Fruit fly (Drosophila melanogaster) whole organism, embryonic: ENCODE measurements around the gene CG31804.
A peak's percentile ranks its signal among the peaks of the same experiment; 100 is the strongest.

Source experiments
- Atf3 ChIP-seq: fragments of 200-800 bp; sonication (Bioruptor generic); optimal IDR thresholded peaks from 3 replicates; lab custom pipeline; 2016; ENCODE audit warnings: missing biosample characterization, missing genetic modification characterization
- Atf6 ChIP-seq: fragments of 200-800 bp; sonication (Bioruptor generic); IDR thresholded peaks from 2 replicates; pipeline ENCODE4 v1.3.6; 2022; ENCODE audit warnings: missing biosample characterization, missing genetic modification characterization
- Awh ChIP-seq: fragments of 200-800 bp; sonication (Bioruptor generic); IDR thresholded peaks from 2 replicates; pipeline ENCODE4, ENCODE4 v1.3.6; 2022; ENCODE audit warnings: missing biosample characterization, missing genetic modification characterization
- B-H2 ChIP-seq: fragments of 200-800 bp; sonication (Bioruptor generic); optimal IDR thresholded peaks from 2 replicates; lab custom pipeline; 2018; ENCODE audit warnings: missing biosample characterization, mild to moderate bottlenecking, missing genetic modification characterization
- Bdp1 ChIP-seq: fragments of 200-800 bp; sonication (Bioruptor generic); optimal IDR thresholded peaks from 3 replicates; lab custom pipeline; 2016; ENCODE audit warnings: missing biosample characterization, missing genetic modification characterization
- CG11456 ChIP-seq: fragments of 200-800 bp; sonication (Bioruptor generic); IDR thresholded peaks from 3 replicates; pipeline ENCODE4 v1.3.6; 2022; ENCODE audit warnings: missing biosample characterization, missing genetic modification characterization
- CG14965 ChIP-seq: fragments of 200-800 bp; sonication (Bioruptor generic); optimal IDR thresholded peaks from 2 replicates; lab custom pipeline; 2016; ENCODE audit warnings: missing biosample characterization, missing genetic modification characterization, borderline replicate concordance
- CG17829 ChIP-seq: fragments of 200-800 bp; optimal IDR thresholded peaks from 2 replicates; lab custom pipeline; 2019; ENCODE audit warnings: missing biosample characterization, mild to moderate bottlenecking, missing genetic modification characterization, moderate library complexity
- CG18764 ChIP-seq: fragments of 200-800 bp; sonication (Bioruptor generic); optimal IDR thresholded peaks from 3 replicates; lab custom pipeline; 2016; ENCODE audit warnings: missing biosample characterization, missing genetic modification characterization
- CG30020 ChIP-seq: fragments of 200-800 bp; optimal IDR thresholded peaks from 2 replicates; lab custom pipeline; 2019; ENCODE audit warnings: missing biosample characterization, mild to moderate bottlenecking, missing genetic modification characterization, moderate library complexity
- CG34376 ChIP-seq: fragments of 200-800 bp; sonication (Bioruptor generic); optimal IDR thresholded peaks from 2 replicates; lab custom pipeline; 2018; ENCODE audit warnings: missing biosample characterization, mild to moderate bottlenecking, missing genetic modification characterization
- CG4282 ChIP-seq: fragments of 200-800 bp; sonication (Bioruptor generic); optimal IDR thresholded peaks from 2 replicates; lab custom pipeline; 2016; ENCODE audit warnings: missing biosample characterization, missing genetic modification characterization
- CG4730 ChIP-seq: fragments of 200-800 bp; sonication (Bioruptor generic); IDR thresholded peaks from 2 replicates; pipeline ENCODE4 v1.3.6; 2022; ENCODE audit warnings: missing biosample characterization, missing genetic modification characterization
- CG7271 ChIP-seq: fragments of 200-800 bp; sonication (Bioruptor generic); optimal IDR thresholded peaks from 2 replicates; lab custom pipeline; 2018; ENCODE audit warnings: missing biosample characterization, mild to moderate bottlenecking, missing genetic modification characterization, moderate library complexity
- CG7786 ChIP-seq: fragments of 200-800 bp; sonication (Bioruptor generic); optimal IDR thresholded peaks from 2 replicates; lab custom pipeline; 2016; ENCODE audit warnings: missing biosample characterization, missing genetic modification characterization
- CG8359 ChIP-seq: fragments of 200-800 bp; sonication (Bioruptor generic); optimal IDR thresholded peaks from 2 replicates; lab custom pipeline; 2017; ENCODE audit warnings: missing biosample characterization, mild to moderate bottlenecking, missing genetic modification characterization, borderline replicate concordance
- CG9817 ChIP-seq: fragments of 200-800 bp; sonication (Bioruptor generic); optimal IDR thresholded peaks from 2 replicates; lab custom pipeline; 2018; ENCODE audit warnings: missing biosample characterization, mild to moderate bottlenecking, missing genetic modification characterization, moderate library complexity
- GATAe ChIP-seq: fragments of 200-800 bp; sonication (Bioruptor generic); conservative IDR thresholded peaks from 2 replicates; pipeline ENCODE4 v1.3.6; 2022; ENCODE audit warnings: missing biosample characterization, missing genetic modification characterization
- H2.0 ChIP-seq: fragments of 200-800 bp; sonication (Bioruptor generic); IDR thresholded peaks from 2 replicates; pipeline ENCODE4 v1.3.6; 2022; ENCODE audit warnings: missing biosample characterization, missing genetic modification characterization
- HLH3B ChIP-seq: fragments of 200-800 bp; sonication (Bioruptor generic); IDR thresholded peaks from 2 replicates; pipeline ENCODE4 v1.3.6; 2022; ENCODE audit warnings: missing biosample characterization, missing genetic modification characterization
- HLH54F ChIP-seq: fragments of 200-800 bp; sonication (Bioruptor generic); optimal IDR thresholded peaks from 3 replicates; lab custom pipeline; 2016; ENCODE audit warnings: missing biosample characterization, missing genetic modification characterization
- Hand ChIP-seq: fragments of 200-800 bp; sonication (Bioruptor generic); optimal IDR thresholded peaks from 2 replicates; lab custom pipeline; 2017; ENCODE audit warnings: mild to moderate bottlenecking, missing biosample characterization, missing genetic modification reagents, missing genetic modification characterization
- Hmx ChIP-seq: fragments of 200-800 bp; sonication (Bioruptor generic); optimal IDR thresholded peaks from 2 replicates; lab custom pipeline; 2016; ENCODE audit warnings: missing biosample characterization, missing genetic modification characterization
- Hr78 ChIP-seq, 2 experiments: fragments of 200-800 bp in 1 of 2; fragments of >200 bp in 1 of 2; sonication (Bioruptor generic) in 1 of 2; optimal IDR thresholded peaks; 2 replicates each; lab custom pipeline; 2017 to 2019; ENCODE audit warnings: missing biosample characterization in 2 of 2, missing genetic modification characterization in 2 of 2, mild to moderate bottlenecking in 1 of 2, moderate library complexity in 1 of 2
- Lhr ChIP-seq: fragments of 200-800 bp; sonication (Bioruptor generic); optimal IDR thresholded peaks from 3 replicates; lab custom pipeline; 2017; ENCODE audit warnings: mild to moderate bottlenecking, missing biosample characterization, missing genetic modification reagents, missing genetic modification characterization
- Oli ChIP-seq: fragments of 200-800 bp; sonication (Bioruptor generic); optimal IDR thresholded peaks from 2 replicates; lab custom pipeline; 2018; ENCODE audit warnings: missing biosample characterization, mild to moderate bottlenecking, missing genetic modification characterization, moderate library complexity
- aop ChIP-seq: fragments of 200-800 bp; sonication (Bioruptor generic); IDR thresholded peaks from 2 replicates; pipeline ENCODE4 v1.3.6; 2022; ENCODE audit warnings: missing biosample characterization, missing genetic modification characterization
- az2 ChIP-seq: fragments of 200-800 bp; sonication (Bioruptor generic); optimal IDR thresholded peaks from 3 replicates; lab custom pipeline; 2016; ENCODE audit warnings: missing biosample characterization, missing genetic modification characterization
- bowl ChIP-seq: fragments of 200-800 bp; sonication (Bioruptor generic); IDR thresholded peaks from 2 replicates; pipeline ENCODE4 v1.3.6; 2022; ENCODE audit warnings: missing biosample characterization, missing genetic modification characterization
- bsh ChIP-seq, 2 experiments: fragments of 200-800 bp; sonication (Bioruptor generic); optimal IDR thresholded peaks; 2 replicates each; lab custom pipeline; 2017 to 2018; ENCODE audit warnings: mild to moderate bottlenecking in 2 of 2, missing biosample characterization in 2 of 2, missing genetic modification characterization in 2 of 2, moderate library complexity in 1 of 2
- btn ChIP-seq: fragments of 200-800 bp; sonication (Bioruptor generic); optimal IDR thresholded peaks from 2 replicates; lab custom pipeline; 2016; ENCODE audit warnings: missing biosample characterization, missing genetic modification characterization
- cg ChIP-seq: fragments of 200-800 bp; sonication (Bioruptor generic); optimal IDR thresholded peaks from 3 replicates; lab custom pipeline; 2019; ENCODE audit warnings: missing biosample characterization, mild to moderate bottlenecking, missing genetic modification characterization, moderate library complexity
- crc ChIP-seq: fragments of 200-800 bp; sonication (Bioruptor generic); optimal IDR thresholded peaks from 2 replicates; lab custom pipeline; 2016; ENCODE audit warnings: missing biosample characterization, missing genetic modification characterization
- cwo ChIP-seq: fragments of 200-800 bp; sonication (Bioruptor generic); optimal IDR thresholded peaks from 3 replicates; lab custom pipeline; 2017; ENCODE audit warnings: missing biosample characterization, missing genetic modification characterization, mild to moderate bottlenecking, moderate library complexity, missing genetic modification reagents
- dmrt11E ChIP-seq: fragments of 200-800 bp; sonication (Bioruptor generic); optimal IDR thresholded peaks from 3 replicates; lab custom pipeline; 2018; ENCODE audit warnings: missing biosample characterization, mild to moderate bottlenecking, missing genetic modification characterization, moderate library complexity
- esg ChIP-seq: fragments of 200-800 bp; sonication (Bioruptor generic); conservative IDR thresholded peaks from 2 replicates; pipeline ENCODE4 v1.3.6; 2022; ENCODE audit warnings: missing biosample characterization, missing genetic modification characterization
- eve ChIP-seq, 2 experiments: fragments of >200 bp; optimal IDR thresholded peaks; 2 replicates each; lab custom pipeline; 2017; ENCODE audit warnings: missing biosample characterization in 2 of 2, missing genetic modification characterization in 2 of 2
- gsb ChIP-seq: fragments of 200-800 bp; sonication (Bioruptor generic); IDR thresholded peaks from 2 replicates; pipeline ENCODE4 v1.3.6; 2022; ENCODE audit warnings: missing biosample characterization, missing genetic modification characterization
- gsb-n ChIP-seq: fragments of 200-800 bp; sonication (Bioruptor generic); optimal IDR thresholded peaks from 3 replicates; lab custom pipeline; 2018; ENCODE audit warnings: missing biosample characterization, mild to moderate bottlenecking, missing genetic modification characterization
- maf-S ChIP-seq: fragments of 200-800 bp; sonication (Bioruptor generic); optimal IDR thresholded peaks from 2 replicates; lab custom pipeline; 2016; ENCODE audit warnings: missing biosample characterization, missing genetic modification characterization
- nau ChIP-seq: fragments of 200-800 bp; sonication (Bioruptor generic); optimal IDR thresholded peaks from 3 replicates; lab custom pipeline; 2017; ENCODE audit warnings: missing biosample characterization, mild to moderate bottlenecking, missing genetic modification characterization, missing genetic modification reagents
- odd ChIP-seq: fragments of 200-800 bp; sonication (Bioruptor generic); optimal IDR thresholded peaks from 2 replicates; lab custom pipeline; 2017; ENCODE audit warnings: missing biosample characterization, mild to moderate bottlenecking, missing genetic modification characterization
- pzg ChIP-seq: fragments of 200-800 bp; sonication (Bioruptor generic); optimal IDR thresholded peaks from 3 replicates; lab custom pipeline; 2018; ENCODE audit warnings: missing biosample characterization, mild to moderate bottlenecking, missing genetic modification characterization, moderate library complexity
- schlank ChIP-seq: fragments of 200-800 bp; sonication (Bioruptor generic); optimal IDR thresholded peaks from 2 replicates; lab custom pipeline; 2018; ENCODE audit warnings: missing biosample characterization, mild to moderate bottlenecking, missing genetic modification characterization
- slbo ChIP-seq: fragments of 200-800 bp; sonication (Bioruptor generic); IDR thresholded peaks from 2 replicates; pipeline ENCODE4 v1.3.6; 2022; ENCODE audit warnings: missing biosample characterization, missing genetic modification characterization
- sqz ChIP-seq: fragments of 200-800 bp; sonication (Bioruptor generic); optimal IDR thresholded peaks from 3 replicates; lab custom pipeline; 2018; ENCODE audit warnings: missing biosample characterization, mild to moderate bottlenecking, missing genetic modification characterization
- trem ChIP-seq: fragments of 200-800 bp; optimal IDR thresholded peaks from 3 replicates; lab custom pipeline; 2019; ENCODE audit warnings: missing biosample characterization, mild to moderate bottlenecking, missing genetic modification characterization, moderate library complexity
- zen ChIP-seq: fragments of 200-800 bp; sonication (Bioruptor generic); optimal IDR thresholded peaks from 3 replicates; lab custom pipeline; 2018; ENCODE audit warnings: missing biosample characterization, mild to moderate bottlenecking, missing genetic modification characterization, moderate library complexity
- zen2 ChIP-seq: fragments of 200-800 bp; sonication (Bioruptor generic); IDR thresholded peaks from 3 replicates; pipeline ENCODE4 v1.3.6; 2022; ENCODE audit warnings: missing biosample characterization, missing genetic modification characterization; ENCODE audit not compliant: partially characterized antibody

Gene CG31804

DNA sequence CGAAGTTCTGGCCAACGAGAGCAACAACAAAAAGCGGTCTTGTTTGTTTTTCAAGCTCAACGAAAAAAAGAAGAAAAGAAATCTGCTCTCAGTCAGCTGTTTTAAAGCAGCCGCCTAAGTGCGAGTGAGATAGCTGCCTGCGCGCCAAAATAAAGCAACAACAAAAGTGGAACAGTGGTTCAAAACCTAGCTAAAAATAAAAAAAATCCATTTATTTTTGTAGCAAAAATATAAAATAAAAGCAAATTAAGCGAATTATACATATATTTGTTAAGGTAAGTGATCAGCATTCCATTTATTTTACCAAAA, 21.9 kb downstream of the CG31804 start (continued):
- TF ChIP-seq maf-S (GFP tag; lab: Kevin White, UChicago) (no peak), odd (GFP tag; lab: Kevin White, UChicago) (no peak), slbo (peak; percentile 20; the same call in 1 of the 2 replicates), HLH54F (GFP tag; lab: Kevin White, UChicago) (no peak), CG11456 (GFP tag; lab: Robert Waterston, UW) (no peak), Hr78 (GFP tag; optimal IDR thresholded peaks at IDR 0.05; lab: Kevin White, UChicago) (no peak), B-H2 (no peak), CG17829 (tag; lab: Kevin White, UChicago) (peak; percentile 15)

DNA sequence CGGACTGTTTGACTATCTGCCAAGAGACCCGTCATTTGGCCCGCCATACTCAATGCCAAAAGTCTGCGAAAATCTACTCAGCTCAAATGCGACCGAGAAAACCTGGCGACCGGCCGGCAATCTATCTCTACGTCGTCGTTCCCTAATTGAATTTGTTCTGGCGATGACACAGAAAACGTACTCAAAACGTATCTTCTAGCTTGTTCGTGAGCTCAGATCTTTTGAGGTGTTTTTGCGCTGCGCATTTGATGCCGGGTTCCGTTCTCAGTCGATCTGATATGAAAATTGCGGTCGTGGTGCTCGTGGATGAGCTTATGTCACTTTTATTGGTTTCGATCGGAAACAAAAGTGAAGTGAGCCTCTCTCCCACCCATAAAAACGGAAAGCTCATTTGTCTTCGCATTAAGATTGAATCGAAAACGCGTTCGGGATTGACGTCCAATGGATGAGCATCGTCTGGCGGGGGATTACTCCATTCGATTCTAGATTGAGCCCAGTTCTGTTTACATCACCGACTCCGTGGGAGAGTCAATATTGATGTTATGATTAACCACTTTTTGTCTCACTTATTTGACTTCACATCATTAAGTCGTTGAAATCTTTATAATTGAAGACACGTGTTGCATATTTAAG, 24.6 kb downstream of the CG31804 start:
- TF ChIP-seq HLH3B (GFP tag; lab: Robert Waterston, UW) (no peak), btn (GFP tag; lab: Kevin White, UChicago) (no peak), CG30020 (tag; lab: Kevin White, UChicago) (no peak), trem (tag; lab: Kevin White, UChicago) (no peak), eve (GFP tag; optimal IDR thresholded peaks at IDR 0.05; lab: Kevin White, UChicago) (no peak), CG18764 (no peak), cg (GFP tag; lab: Kevin White, UChicago) (no peak), CG4282 (GFP tag; lab: Kevin White, UChicago) (no peak), CG7786 (GFP tag; lab: Kevin White, UChicago) (no peak), pzg (GFP tag; lab: Kevin White, UChicago) (no peak), CG8359 (GFP tag; lab: Kevin White, UChicago) (no peak), bsh (GFP tag; optimal IDR thresholded peaks at IDR 0.05; lab: Kevin White, UChicago) (no peak), bowl (GFP tag; lab: Robert Waterston, UW) (no peak), gsb (no peak), zen (no peak), Atf6 (GFP tag; lab: Robert Waterston, UW) (0 out of 2 replicates have a peak, but pooled peaks have one; percentile 6), esg (GFP tag; lab: Robert Waterston, UW) (no peak), CG14965 (no peak), sqz (no peak), Oli (no peak), CG34376 (GFP tag; lab: Kevin White, UChicago) (peak; percentile 55), Hand (no peak), crc (GFP tag; lab: Kevin White, UChicago) (no peak), aop (no peak), Awh (no peak), CG7271 (no peak), CG9817 (tag; lab: Kevin White, UChicago) (no peak), nau (GFP tag; lab: Kevin White, UChicago) (no peak), Lhr (GFP tag; lab: Kevin White, UChicago) (no peak), gsb-n (tag; lab: Kevin White, UChicago) (no peak), GATAe (GFP tag; lab: Robert Waterston, UW) (no peak), az2 (GFP tag; lab: Kevin White, UChicago) (no peak), zen2 (GFP tag; lab: Robert Waterston, UW) (no peak), dmrt11E (tag; lab: Kevin White, UChicago) (no peak), CG4730 (GFP tag; lab: Robert Waterston, UW) (no peak), Hmx (GFP tag; lab: Kevin White, UChicago) (no peak), Bdp1 (GFP tag; lab: Kevin White, UChicago) (no peak), H2.0 (GFP tag; lab: Robert Waterston, UW) (no peak), schlank (tag; lab: Kevin White, UChicago) (peak; percentile 77), cwo (GFP tag; lab: Kevin White, UChicago) (peak; percentile 20), Atf3 (GFP tag; lab: Kevin White, UChicago) (no peak)
